Worm (Caenorhabditis elegans): ENCODE measurements around the gene lido-7.
A peak's percentile ranks its signal among the peaks of the same experiment; 100 is the strongest.

- TF ChIP-seq nhr-77 (tag; optimal IDR thresholded peaks at IDR 0.05) (no peak), Y116A8C.19 (tag; optimal IDR thresholded peaks at IDR 0.05; ENCODE audit: borderline replicate concordance) (no peak), ceh-82 (tag; optimal IDR thresholded peaks at IDR 0.05) (no peak), lin-13 (GFP tag; optimal IDR thresholded peaks at IDR 0.05) (peak; percentile 18), lin-39 (tag; optimal IDR thresholded peaks at IDR 0.05) (peak; percentile 61), lin-15B (tag; optimal IDR thresholded peaks at IDR 0.05) (no peak), mef-2 (tag; optimal IDR thresholded peaks at IDR 0.05) (no peak)
These were observed 6.7 kb downstream of the lido-7 start for ce11 chrII:2994590-2995392.

Data from whole organism, L1 larva.